Fruit fly (Drosophila melanogaster): ENCODE measurements around the gene Fife.

The Fife gene

DNA sequence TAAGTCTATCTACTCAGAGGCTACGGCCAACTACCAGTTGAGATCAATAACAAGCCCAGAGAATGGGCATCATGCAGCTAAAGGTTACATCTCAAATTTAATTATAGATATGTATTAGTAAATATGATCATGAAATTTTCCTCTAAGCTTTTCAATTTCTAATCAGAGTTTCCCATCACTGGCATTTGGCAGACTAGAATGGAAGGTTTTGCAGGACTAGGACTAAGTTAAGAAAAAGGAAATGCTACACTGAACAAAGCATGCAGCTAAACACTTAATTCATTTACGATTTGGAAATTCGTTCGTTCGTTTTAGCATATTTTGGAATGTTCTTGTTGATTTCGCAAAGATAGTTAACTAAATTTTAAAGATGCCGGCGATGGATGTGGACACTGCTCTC is 52.2 kb downstream of the Fife start, which contains the start of gene CG33233:
Gene CG33233 (plus strand): TSS at position 301 of the 400 bp plus-strand sequence.
- no peak for TF ChIP-seq Ets96B (tag; optimal IDR thresholded peaks at IDR 0.05)
- no peak for TF ChIP-seq CG32006 (GFP tag; optimal IDR thresholded peaks at IDR 0.05)
- TF ChIP-seq CG16779 (tag; optimal IDR thresholded peaks at IDR 0.05): no peak
- TF ChIP-seq OdsH (GFP tag; optimal IDR thresholded peaks at IDR 0.05): no peak
- no peak for TF ChIP-seq Smox (GFP tag; optimal IDR thresholded peaks at IDR 0.05)
- no peak for TF ChIP-seq fd59A (GFP tag; optimal IDR thresholded peaks at IDR 0.05)
- TF ChIP-seq CG6163 (GFP tag; IDR thresholded peaks at IDR 0.05): no peak

- no peak for TF ChIP-seq Sox102F (GFP tag; optimal IDR thresholded peaks at IDR 0.05)
- TF ChIP-seq Gug (GFP tag; IDR thresholded peaks at IDR 0.05): peak; percentile 66
- peak; percentile 39 for TF ChIP-seq CG8632 (GFP tag; optimal IDR thresholded peaks at IDR 0.05)
- TF ChIP-seq Lpt (GFP tag; optimal IDR thresholded peaks at IDR 0.05): no peak
- no peak for TF ChIP-seq cyc (GFP tag; optimal IDR thresholded peaks at IDR 0.05)
- TF ChIP-seq Eip93F (GFP tag; optimal IDR thresholded peaks at IDR 0.05): no peak
- TF ChIP-seq fd85E (GFP tag; optimal IDR thresholded peaks at IDR 0.05): no peak
- TF ChIP-seq CG16779 (tag; optimal IDR thresholded peaks at IDR 0.05): no peak
- no peak for TF ChIP-seq CG3919 (GFP tag; optimal IDR thresholded peaks at IDR 0.05)
- TF ChIP-seq Sox14 (GFP tag; optimal IDR thresholded peaks at IDR 0.05): no peak
- peak; percentile 39; the same call in 1 of the 2 replicates for TF ChIP-seq CG11294 (GFP tag; IDR thresholded peaks at IDR 0.05)
- TF ChIP-seq CG10669 (GFP tag; optimal IDR thresholded peaks at IDR 0.05): no peak
- TF ChIP-seq CG11902 (GFP tag; optimal IDR thresholded peaks at IDR 0.05): peak; percentile 37
- TF ChIP-seq CG4318 (GFP tag; optimal IDR thresholded peaks at IDR 0.05): peak; percentile 3
- peak; percentile 58 for TF ChIP-seq CG15336 (GFP tag; IDR thresholded peaks at IDR 0.05)
- TF ChIP-seq CG34406 (GFP tag; optimal IDR thresholded peaks at IDR 0.05): peak; percentile 47
- TF ChIP-seq net (GFP tag; optimal IDR thresholded peaks at IDR 0.05): no peak
- TF ChIP-seq Met (GFP tag; optimal IDR thresholded peaks at IDR 0.05): no peak
- no peak for TF ChIP-seq Ets96B (tag; optimal IDR thresholded peaks at IDR 0.05)
- TF ChIP-seq eg (GFP tag; IDR thresholded peaks at IDR 0.05): peak; percentile 53; the same call in 2 of the 3 replicates
- no peak for TF ChIP-seq lz (GFP tag; optimal IDR thresholded peaks at IDR 0.05)
- TF ChIP-seq topi (GFP tag; optimal IDR thresholded peaks at IDR 0.05): no peak
- no peak for TF ChIP-seq CG31627 (GFP tag; optimal IDR thresholded peaks at IDR 0.05)
- no peak for TF ChIP-seq Smox (GFP tag; optimal IDR thresholded peaks at IDR 0.05)
- no peak for TF ChIP-seq CG1621 (tag; optimal IDR thresholded peaks at IDR 0.05)
- TF ChIP-seq CG7368 (GFP tag; optimal IDR thresholded peaks at IDR 0.05): peak; percentile 21
- TF ChIP-seq CG10631 (GFP tag; optimal IDR thresholded peaks at IDR 0.05): peak; percentile 49
- TF ChIP-seq svp (GFP tag): no peak
- TF ChIP-seq achi (GFP tag; optimal IDR thresholded peaks at IDR 0.05): peak; percentile 45
- TF ChIP-seq salr (GFP tag; optimal IDR thresholded peaks at IDR 0.05): no peak
- TF ChIP-seq CG6163 (GFP tag; IDR thresholded peaks at IDR 0.05): peak; percentile 40; the same call in 1 of the 3 replicates
- TF ChIP-seq CG8119 (GFP tag; IDR thresholded peaks at IDR 0.05): peak; percentile 43; the same call in 1 of the 3 replicates
These were observed 59.7 kb downstream of the Fife start, which contains the start of the genes ProRS-m, CG42304 and Snup for dm6 chr3L:2651800-2652199. Gene ProRS-m, minus strand, starts transcription at chr3L:2651850. Gene CG42304, plus strand, starts transcription at chr3L:2652088. Gene Snup, plus strand, starts transcription at chr3L:2652088.

DNA sequence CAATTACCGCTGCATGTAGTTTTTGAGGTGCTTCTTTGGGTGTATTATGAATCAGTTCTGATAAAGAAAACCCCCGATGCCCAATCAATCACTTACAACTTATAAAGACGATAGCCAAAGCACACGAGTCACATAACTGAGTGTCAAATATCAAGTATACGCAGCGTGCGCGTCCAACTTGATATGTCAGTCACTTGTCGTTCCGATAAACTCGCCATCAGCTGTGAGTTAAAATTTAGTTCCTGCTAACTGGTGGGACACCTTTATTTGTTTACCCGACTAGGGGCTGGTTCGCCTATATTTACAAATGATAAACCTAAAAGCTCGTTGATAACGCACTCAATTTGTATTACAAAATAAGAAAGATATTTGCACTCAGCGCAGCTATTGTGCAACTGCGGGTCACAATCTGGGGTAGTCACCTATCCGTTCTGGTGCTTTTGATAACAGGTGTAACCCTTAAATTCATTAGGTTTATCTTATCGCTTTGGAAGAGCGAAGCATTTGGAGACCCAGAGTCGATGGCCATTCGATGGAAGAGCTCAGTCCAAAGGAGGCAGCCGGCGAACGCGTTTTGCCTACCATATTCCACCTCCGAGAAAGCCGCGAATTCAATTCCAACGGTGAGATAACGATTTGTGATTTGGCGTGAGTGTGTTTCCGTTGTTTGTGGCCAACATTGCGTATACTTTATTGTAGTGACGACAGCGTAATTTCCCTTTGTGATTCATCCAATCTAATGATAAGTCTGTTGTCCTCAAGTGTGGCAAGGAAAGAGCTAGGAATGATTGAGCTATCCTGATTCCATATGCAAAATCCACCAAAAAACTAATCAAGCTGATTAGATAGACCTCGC is 63.7 kb downstream of the Fife start, which contains the start of gene CG1246:
Gene CG1246 (plus strand): TSS at position 526 of the 856 bp plus-strand sequence.
- peak; percentile 70 for TF ChIP-seq fkh (GFP tag; optimal IDR thresholded peaks at IDR 0.05)
- TF ChIP-seq vri (GFP tag; optimal IDR thresholded peaks at IDR 0.05): peak; percentile 96
- no peak for TF ChIP-seq Eip93F (GFP tag; optimal IDR thresholded peaks at IDR 0.05)

Data from whole organism, prepupa.